Worm (Caenorhabditis elegans) whole organism, L4 larva: Measurements from ENCODE around the gene clc-9.

ENCODE experiments used
- F26F4.8 ChIP-seq: fragments of 200-800 bp; sonication (Bioruptor generic); conservative IDR thresholded peaks from 2 replicates; pipeline ENCODE4 v1.3.6; 2022; ENCODE audit warnings: missing genetic modification characterization, missing compliant biosample characterization
- F44E2.7 ChIP-seq: fragments of 200-800 bp; sonication (Bioruptor generic); IDR thresholded peaks from 2 replicates; pipeline ENCODE4 v2.1.2; 2022; ENCODE audit warnings: missing genetic modification characterization, missing compliant biosample characterization
- T20F7.1 ChIP-seq: fragments of 200-800 bp; sonication (Bioruptor generic); optimal IDR thresholded peaks from 2 replicates; lab custom pipeline; 2018; ENCODE audit warnings: mild to moderate bottlenecking, missing genetic modification characterization, missing compliant biosample characterization
- T26A8.4 ChIP-seq: fragments of 200-800 bp; sonication (Bioruptor generic); IDR thresholded peaks from 2 replicates; pipeline ENCODE4 v1.3.6; 2022; ENCODE audit warnings: missing genetic modification characterization, missing compliant biosample characterization
- Y105C5A.15 ChIP-seq: fragments of 200-800 bp; sonication (Bioruptor generic); IDR thresholded peaks from 2 replicates; pipeline ENCODE4 v1.3.6; 2022; ENCODE audit warnings: missing genetic modification characterization, missing compliant biosample characterization
- aly-2 ChIP-seq: sonication (generic microtip); optimal IDR thresholded peaks from 2 replicates; lab custom pipeline; 2018; ENCODE audit warnings: missing biosample characterization, missing genetic modification characterization
- ama-1 ChIP-seq: fragments of 150-350 bp; optimal IDR thresholded peaks from 2 replicates; lab custom pipeline; 2014; ENCODE audit warnings: inconsistent platforms, mixed read lengths
- attf-4 ChIP-seq: sonication (generic microtip); optimal IDR thresholded peaks from 3 replicates; lab custom pipeline; 2017; ENCODE audit warnings: missing biosample characterization, missing genetic modification characterization
- ceh-20 ChIP-seq: fragments of 200-800 bp; sonication (Bioruptor generic); IDR thresholded peaks from 2 replicates; pipeline ENCODE4 v1.3.6; 2022; ENCODE audit warnings: missing genetic modification reagents, missing genetic modification characterization, missing compliant biosample characterization
- ceh-32 ChIP-seq: sonication (generic microtip); optimal IDR thresholded peaks from 2 replicates; lab custom pipeline; 2016; ENCODE audit warnings: mild to moderate bottlenecking, missing genetic modification characterization, missing compliant biosample characterization; ENCODE audit not compliant: poor library complexity
- ceh-82 ChIP-seq: sonication (generic microtip); optimal IDR thresholded peaks from 2 replicates; lab custom pipeline; 2017; ENCODE audit warnings: missing biosample characterization, missing genetic modification characterization
- ces-1 ChIP-seq: fragments of 150-350 bp; sonication (generic microtip); optimal IDR thresholded peaks from 4 replicates; lab custom pipeline; 2014; ENCODE audit warnings: missing biosample characterization, missing genetic modification reagents, missing genetic modification characterization
- daf-12 ChIP-seq: fragments of 150-350 bp; optimal IDR thresholded peaks from 2 replicates; lab custom pipeline; 2014; ENCODE audit warnings: missing biosample characterization, missing genetic modification reagents, missing genetic modification characterization
- daf-16 ChIP-seq, 3 experiments: sonication (generic microtip); optimal IDR thresholded peaks; 2 replicates each; lab custom pipeline; 2016 to 2017; ENCODE audit warnings: missing genetic modification characterization in 3 of 3, missing genetic modification reagents in 3 of 3, mild to moderate bottlenecking in 2 of 3, missing compliant biosample characterization in 2 of 3, missing biosample characterization in 1 of 3, moderate library complexity in 1 of 3
- dmd-9 ChIP-seq: fragments of 200-800 bp; sonication (Bioruptor generic); IDR thresholded peaks from 2 replicates; pipeline ENCODE4 v1.3.6; 2022; ENCODE audit warnings: missing genetic modification reagents, missing genetic modification characterization, missing compliant biosample characterization
- hlh-11 ChIP-seq: fragments of 200-800 bp; sonication (Bioruptor generic); optimal IDR thresholded peaks from 2 replicates; lab custom pipeline; 2018; ENCODE audit warnings: mild to moderate bottlenecking, missing genetic modification characterization, missing compliant biosample characterization
- hlh-30 ChIP-seq: sonication (generic microtip); optimal IDR thresholded peaks from 2 replicates; lab custom pipeline; 2017; ENCODE audit warnings: antibody characterized with exemption, mild to moderate bottlenecking, missing genetic modification characterization, missing compliant biosample characterization; ENCODE audit not compliant: insufficient read depth
- jun-1 ChIP-seq: fragments of 150-350 bp; optimal IDR thresholded peaks from 2 replicates; lab custom pipeline; 2014; ENCODE audit warnings: missing biosample characterization, missing genetic modification reagents, missing genetic modification characterization
- lin-15B ChIP-seq: fragments of 150-350 bp; sonication (generic microtip); optimal IDR thresholded peaks from 3 replicates; lab custom pipeline; 2014; ENCODE audit warnings: missing biosample characterization, missing genetic modification characterization
- madf-9 ChIP-seq: fragments of 200-800 bp; sonication (Bioruptor generic); conservative IDR thresholded peaks from 2 replicates; pipeline ENCODE4 v1.3.6; 2022; ENCODE audit warnings: missing genetic modification reagents, missing genetic modification characterization, missing compliant biosample characterization
- nhr-102 ChIP-seq: sonication (generic microtip); optimal IDR thresholded peaks from 2 replicates; lab custom pipeline; 2016; ENCODE audit warnings: mild to moderate bottlenecking, missing genetic modification characterization, moderate library complexity, missing compliant biosample characterization
- nhr-11 ChIP-seq: fragments of 150-350 bp; optimal IDR thresholded peaks from 2 replicates; lab custom pipeline; 2014; ENCODE audit warnings: missing biosample characterization, missing genetic modification characterization
- nhr-6 ChIP-seq: fragments of 150-350 bp; optimal IDR thresholded peaks from 2 replicates; lab custom pipeline; 2014; ENCODE audit warnings: missing biosample characterization, missing genetic modification characterization
- nhr-77 ChIP-seq: fragments of 150-350 bp; optimal IDR thresholded peaks from 2 replicates; lab custom pipeline; 2014; ENCODE audit warnings: missing biosample characterization, missing genetic modification characterization
- pha-4 ChIP-seq, 2 experiments: fragments of 150-350 bp in 1 of 2; fragments of 200-800 bp in 1 of 2; sonication (Bioruptor generic) in 1 of 2; IDR thresholded peaks in 1 of 2; optimal IDR thresholded peaks in 1 of 2; 2 replicates each; pipeline versions ENCODE4 v1.3.6 to Lab custom; 2014 to 2022; ENCODE audit warnings: missing genetic modification characterization in 2 of 2, missing genetic modification reagents in 2 of 2, missing biosample characterization in 1 of 2, missing compliant biosample characterization in 1 of 2
- skn-1 ChIP-seq: fragments of 150-350 bp; optimal IDR thresholded peaks from 2 replicates; lab custom pipeline; 2014; ENCODE audit warnings: missing biosample characterization, missing genetic modification characterization
- unc-62 ChIP-seq, 3 experiments: fragments of 150-350 bp in 1 of 3; sonication (generic microtip); optimal IDR thresholded peaks in 2 of 3; peaks in 1 of 3; 1 replicate in 1 of 3; 2 replicates in 2 of 3; lab custom pipeline; 2014 to 2017; ENCODE audit warnings: missing biosample characterization in 3 of 3, missing genetic modification characterization in 3 of 3, missing genetic modification reagents in 3 of 3, missing genotype in 1 of 3
- zag-1 ChIP-seq: fragments of 150-350 bp; optimal IDR thresholded peaks from 2 replicates; lab custom pipeline; 2014; ENCODE audit warnings: missing biosample characterization, missing genetic modification characterization

The clc-9 gene

DNA sequence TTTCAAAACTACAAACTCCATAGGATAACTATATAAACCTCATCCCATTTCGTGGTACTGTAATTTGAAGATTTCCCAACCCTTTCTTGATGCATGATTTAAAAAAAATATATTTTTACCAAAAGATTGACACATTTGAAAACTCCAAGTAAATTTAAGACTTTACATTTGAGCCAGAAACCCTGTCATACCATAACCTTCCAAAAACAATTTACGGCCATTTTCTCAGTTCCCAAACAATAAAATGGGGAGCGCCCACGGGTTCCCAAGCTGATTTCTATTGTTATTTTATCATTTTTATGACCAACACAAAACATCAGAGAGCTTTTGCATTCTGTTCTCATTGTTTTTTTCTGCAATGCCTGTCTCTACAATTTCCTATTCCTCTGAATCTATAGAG lies at the start of gene clc-9:
Gene clc-9 (plus strand): TSS at position 301 of the 400 bp plus-strand sequence.
- TF ChIP-seq nhr-6 (tag; lab: Kevin White, UChicago): no peak
- no peak for TF ChIP-seq ceh-20 (GFP tag; lab: Robert Waterston, UW)

DNA sequence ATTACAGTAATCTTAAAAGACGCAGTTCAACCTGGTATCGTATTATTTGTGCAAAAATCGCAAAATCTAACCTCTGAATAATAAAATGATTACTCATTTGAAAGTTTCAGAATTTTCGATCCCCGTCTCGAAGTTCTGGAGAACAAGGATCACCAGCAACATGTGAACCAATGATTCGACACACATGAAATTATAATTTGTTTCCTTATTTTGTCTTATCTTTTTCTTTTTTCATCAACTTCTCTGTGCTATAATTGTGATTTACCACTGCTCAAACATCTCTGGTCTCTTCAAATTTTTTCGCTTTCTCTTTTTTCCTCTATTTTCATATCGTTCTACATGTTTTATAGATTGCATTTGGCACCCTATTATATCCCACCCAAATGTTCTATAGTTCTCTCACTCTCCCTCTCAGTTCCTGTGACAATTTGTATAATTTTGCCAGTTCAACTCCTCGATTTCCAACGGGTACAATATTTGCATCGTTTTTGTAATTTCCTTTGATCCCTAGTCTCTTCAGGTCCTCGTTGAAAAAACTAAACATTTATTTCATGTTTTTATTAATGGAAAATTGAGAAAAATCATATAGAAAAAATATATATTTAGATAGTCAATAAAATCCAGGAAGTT lies 49.6 kb upstream of the clc-9 start:
- TF ChIP-seq daf-16 (GFP tag; optimal IDR thresholded peaks at IDR 0.05; lab: Kevin White, UChicago): peak in 1 of 2 experiments; percentile 78
- TF ChIP-seq daf-16 (tag; optimal IDR thresholded peaks at IDR 0.05; lab: Kevin White, UChicago): no peak
- peak; percentile 48 for TF ChIP-seq ama-1 (lab: Kevin White, UChicago)
- TF ChIP-seq T26A8.4: peak; percentile 66; the same call in 1 of the 2 replicates
- TF ChIP-seq jun-1 (tag; lab: Kevin White, UChicago): no peak
- TF ChIP-seq ces-1 (GFP tag; lab: Kevin White, UChicago): no peak
- TF ChIP-seq unc-62 (GFP tag; optimal IDR thresholded peaks at IDR 0.05 in 1 of 2; lab: Kevin White, UChicago): peak in 1 of 2 experiments; percentile 94
- TF ChIP-seq unc-62 (tag; optimal IDR thresholded peaks at IDR 0.05; lab: Kevin White, UChicago): no peak

DNA sequence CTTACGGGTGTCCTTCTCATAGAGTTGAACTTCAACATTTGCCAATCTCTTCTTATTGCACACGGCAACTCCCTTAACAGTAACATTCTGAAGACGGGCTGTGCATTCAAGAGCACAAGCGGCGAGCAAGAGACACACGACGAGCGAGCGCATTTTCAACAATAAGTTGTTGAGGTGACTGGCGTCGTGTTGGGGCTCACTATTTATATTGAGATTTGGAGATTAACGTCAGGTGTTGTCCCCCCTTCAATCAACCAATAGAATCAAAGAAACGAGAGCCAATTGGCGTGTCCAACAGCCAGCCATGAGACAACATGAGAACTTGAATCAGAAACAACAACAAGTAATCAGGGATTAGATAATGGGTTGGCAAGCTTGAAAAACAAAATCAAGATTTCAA lies 48.8 kb upstream of the clc-9 start, which contains the start of gene ttr-16:
Gene ttr-16 (minus strand): TSS at position 176 of the 400 bp plus-strand sequence.
- no peak for TF ChIP-seq skn-1 (tag; lab: Kevin White, UChicago)
- peak; percentile 57 for TF ChIP-seq ama-1 (lab: Kevin White, UChicago)
- no peak for TF ChIP-seq ceh-32 (tag; lab: Kevin White, UChicago)
- no peak for TF ChIP-seq F26F4.8 (GFP tag; lab: Robert Waterston, UW)
- TF ChIP-seq nhr-11 (tag; lab: Kevin White, UChicago): peak; percentile 67
- no peak for TF ChIP-seq attf-4 (tag; lab: Kevin White, UChicago)
- no peak for TF ChIP-seq daf-12 (tag; lab: Kevin White, UChicago)
- no peak for TF ChIP-seq nhr-102
- no peak for TF ChIP-seq T20F7.1 (GFP tag; lab: Kevin White, UChicago)
- TF ChIP-seq Y105C5A.15 (GFP tag; lab: Robert Waterston, UW): no peak
- TF ChIP-seq daf-16 (GFP tag; optimal IDR thresholded peaks at IDR 0.05; lab: Kevin White, UChicago): peak in 1 of 2 experiments; percentile 91
- no peak for TF ChIP-seq daf-16 (tag; optimal IDR thresholded peaks at IDR 0.05; lab: Kevin White, UChicago)
- no peak for TF ChIP-seq lin-15B (tag; lab: Kevin White, UChicago)
- TF ChIP-seq aly-2 (tag; lab: Kevin White, UChicago): no peak

DNA sequence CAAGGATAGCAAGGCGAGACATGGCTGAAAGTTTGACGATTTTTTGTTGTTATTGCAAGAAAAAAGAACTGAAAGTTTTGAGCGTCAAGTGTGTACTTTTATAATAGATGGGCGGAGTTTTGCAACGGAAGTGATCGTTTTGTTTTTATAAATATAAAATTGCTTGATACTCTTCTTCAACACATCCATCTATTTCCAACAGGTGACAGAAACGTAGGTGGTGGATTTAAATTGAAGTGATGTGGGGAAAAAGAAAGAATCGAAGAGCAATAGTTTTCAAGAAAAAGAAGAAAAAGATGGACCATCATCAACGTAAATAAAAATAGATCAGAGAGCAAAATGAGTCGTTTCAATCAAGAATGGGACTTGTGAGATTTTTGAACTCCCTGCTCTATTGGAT lies 45.7 kb upstream of the clc-9 start, which contains the start of gene ttr-17:
Gene ttr-17 (minus strand): TSS at position 24 of the 400 bp plus-strand sequence.
- TF ChIP-seq madf-9 (GFP tag; lab: Robert Waterston, UW): no peak
- TF ChIP-seq daf-16 (GFP tag; optimal IDR thresholded peaks at IDR 0.05; lab: Kevin White, UChicago): peak in 1 of 2 experiments; percentile 83
- no peak for TF ChIP-seq daf-16 (tag; optimal IDR thresholded peaks at IDR 0.05; lab: Kevin White, UChicago)
- TF ChIP-seq F44E2.7 (GFP tag; lab: Robert Waterston, UW): no peak
- TF ChIP-seq ceh-82 (tag; lab: Kevin White, UChicago): no peak
- no peak for TF ChIP-seq pha-4 (GFP tag; IDR thresholded peaks at IDR 0.05; lab: Robert Waterston, UW)
- no peak for TF ChIP-seq pha-4 (tag; optimal IDR thresholded peaks at IDR 0.05; lab: Kevin White, UChicago)

DNA sequence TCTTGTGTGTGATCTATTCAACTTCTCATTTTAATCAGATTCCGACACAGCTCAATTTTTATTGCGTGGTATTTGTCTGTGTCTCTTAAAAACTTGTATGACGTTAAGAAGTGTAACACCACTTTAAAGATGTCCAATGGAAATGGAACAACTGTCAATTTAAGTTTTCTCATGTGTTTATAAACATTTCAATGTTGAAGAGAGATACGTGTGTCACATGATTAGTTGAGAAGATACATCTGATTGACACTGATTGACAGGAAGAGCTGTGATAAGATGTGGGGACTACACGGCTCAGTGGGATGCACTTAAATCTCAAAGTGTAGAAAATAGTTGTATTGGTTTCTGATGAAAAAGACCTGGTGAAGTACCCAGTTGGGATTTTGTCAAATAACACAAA lies 44.4 kb upstream of the clc-9 start:
- TF ChIP-seq daf-16 (GFP tag; optimal IDR thresholded peaks at IDR 0.05; lab: Kevin White, UChicago) (peak in 1 of 2 experiments; percentile 96), daf-16 (tag; optimal IDR thresholded peaks at IDR 0.05; lab: Kevin White, UChicago) (no peak), hlh-11 (tag; lab: Kevin White, UChicago) (peak; percentile 42), dmd-9 (GFP tag; lab: Robert Waterston, UW) (no peak), unc-62 (GFP tag; optimal IDR thresholded peaks at IDR 0.05 in 1 of 2; lab: Kevin White, UChicago) (peak in 1 of 2 experiments; percentile 100), unc-62 (tag; optimal IDR thresholded peaks at IDR 0.05; lab: Kevin White, UChicago) (no peak), nhr-77 (no peak), hlh-30 (tag; lab: Kevin White, UChicago) (peak; percentile 57), nhr-11 (tag; lab: Kevin White, UChicago) (peak; percentile 93), zag-1 (tag; lab: Kevin White, UChicago) (no peak), ceh-20 (GFP tag; lab: Robert Waterston, UW) (peak; percentile 79)
- TF ChIP-seq, all 104 proteins: peak for 6
